Worm (Caenorhabditis elegans) whole organism, L2 larva: ENCODE measurements around the gene T05H4.11.
A peak's percentile ranks its signal among the peaks of the same experiment; 100 is the strongest.

Experiments
- C34F6.9 ChIP-seq: fragments of 150-350 bp; optimal IDR thresholded peaks from 2 replicates; lab custom pipeline; 2014; ENCODE audit warnings: missing biosample characterization, missing genetic modification characterization
- F13H6.1 ChIP-seq: sonication (generic microtip); optimal IDR thresholded peaks from 2 replicates; lab custom pipeline; 2016; ENCODE audit warnings: missing genetic modification characterization, missing compliant biosample characterization
- R02D3.7 ChIP-seq: fragments of 150-350 bp; optimal IDR thresholded peaks from 2 replicates; lab custom pipeline; 2014; ENCODE audit warnings: missing biosample characterization, missing genetic modification characterization
- ZK546.5 ChIP-seq: sonication (generic microtip); optimal IDR thresholded peaks from 2 replicates; lab custom pipeline; 2017; ENCODE audit warnings: missing biosample characterization, missing genetic modification characterization
- alr-1 ChIP-seq: fragments of 150-350 bp; optimal IDR thresholded peaks from 2 replicates; lab custom pipeline; 2014; ENCODE audit warnings: missing biosample characterization, missing genetic modification characterization
- aly-2 ChIP-seq: fragments of 150-350 bp; optimal IDR thresholded peaks from 2 replicates; lab custom pipeline; 2014; ENCODE audit warnings: missing biosample characterization, missing genetic modification characterization
- ceh-16 ChIP-seq: fragments of 150-350 bp; optimal IDR thresholded peaks from 2 replicates; lab custom pipeline; 2014; ENCODE audit warnings: missing biosample characterization, missing genetic modification characterization
- crh-2 ChIP-seq: sonication (generic microtip); optimal IDR thresholded peaks from 2 replicates; lab custom pipeline; 2017; ENCODE audit warnings: missing biosample characterization, missing genetic modification characterization
- dmd-4 ChIP-seq: sonication (generic microtip); optimal IDR thresholded peaks from 2 replicates; lab custom pipeline; 2017; ENCODE audit warnings: missing biosample characterization, missing genetic modification characterization
- egl-27 ChIP-seq: sonication (generic microtip); optimal IDR thresholded peaks from 3 replicates; lab custom pipeline; 2017; ENCODE audit warnings: missing biosample characterization, missing genetic modification reagents, missing genetic modification characterization
- elt-1 ChIP-seq: fragments of 150-350 bp; optimal IDR thresholded peaks from 2 replicates; lab custom pipeline; 2014; ENCODE audit warnings: missing biosample characterization, missing genetic modification characterization
- fos-1 ChIP-seq: fragments of 150-350 bp; optimal IDR thresholded peaks from 2 replicates; lab custom pipeline; 2014; ENCODE audit warnings: missing biosample characterization, missing genetic modification characterization
- gmeb-1 ChIP-seq: fragments of 150-350 bp; optimal IDR thresholded peaks from 2 replicates; lab custom pipeline; 2014; ENCODE audit warnings: missing biosample characterization, missing genetic modification characterization
- lin-11 ChIP-seq: fragments of 150-350 bp; sonication (generic microtip); optimal IDR thresholded peaks from 2 replicates; lab custom pipeline; 2014; ENCODE audit warnings: missing biosample characterization, missing genetic modification characterization, inconsistent platforms, mixed read lengths
- lin-39 ChIP-seq: fragments of 150-350 bp; optimal IDR thresholded peaks from 2 replicates; lab custom pipeline; 2014; ENCODE audit warnings: missing biosample characterization, missing genetic modification reagents, missing genetic modification characterization
- lsy-2 ChIP-seq, 2 experiments: fragments of 150-350 bp in 1 of 2; sonication (generic microtip) in 1 of 2; optimal IDR thresholded peaks; 2 replicates each; lab custom pipeline; 2014 to 2017; ENCODE audit warnings: missing biosample characterization in 2 of 2, missing genetic modification characterization in 2 of 2
- mbf-1 ChIP-seq: sonication (generic microtip); optimal IDR thresholded peaks from 2 replicates; lab custom pipeline; 2017; ENCODE audit warnings: missing biosample characterization, missing genetic modification characterization
- mdl-1 ChIP-seq, 2 experiments: fragments of 150-350 bp in 1 of 2; sonication (generic microtip) in 1 of 2; optimal IDR thresholded peaks; 2 replicates each; lab custom pipeline; 2017; ENCODE audit warnings: missing biosample characterization in 2 of 2, missing genetic modification characterization in 2 of 2
- nhr-11 ChIP-seq: fragments of 150-350 bp; optimal IDR thresholded peaks from 2 replicates; lab custom pipeline; 2014; ENCODE audit warnings: missing biosample characterization, missing genetic modification characterization
- nhr-12 ChIP-seq: fragments of 150-350 bp; optimal IDR thresholded peaks from 2 replicates; lab custom pipeline; 2014; ENCODE audit warnings: missing biosample characterization, missing genetic modification characterization
- nhr-23 ChIP-seq: fragments of 150-350 bp; optimal IDR thresholded peaks from 2 replicates; lab custom pipeline; 2014; ENCODE audit warnings: missing biosample characterization, missing genetic modification reagents, missing genetic modification characterization
- nhr-237 ChIP-seq: fragments of 150-350 bp; optimal IDR thresholded peaks from 2 replicates; lab custom pipeline; 2014; ENCODE audit warnings: missing biosample characterization, missing genetic modification characterization
- nhr-25 ChIP-seq: fragments of 150-350 bp; sonication (generic microtip); optimal IDR thresholded peaks from 3 replicates; lab custom pipeline; 2014; ENCODE audit warnings: missing biosample characterization, missing genetic modification characterization
- nhr-6 ChIP-seq: fragments of 150-350 bp; optimal IDR thresholded peaks from 2 replicates; lab custom pipeline; 2014; ENCODE audit warnings: missing biosample characterization, missing genetic modification characterization
- nhr-77 ChIP-seq: fragments of 150-350 bp; optimal IDR thresholded peaks from 2 replicates; lab custom pipeline; 2014; ENCODE audit warnings: missing biosample characterization, missing genetic modification characterization
- peb-1 ChIP-seq: fragments of 150-350 bp; optimal IDR thresholded peaks from 2 replicates; lab custom pipeline; 2014; ENCODE audit warnings: missing biosample characterization, missing genetic modification characterization
- sem-4 ChIP-seq: fragments of 150-350 bp; optimal IDR thresholded peaks from 2 replicates; lab custom pipeline; 2014; ENCODE audit warnings: missing biosample characterization, missing genetic modification reagents, missing genetic modification characterization
- skn-1 ChIP-seq: sonication (generic microtip); optimal IDR thresholded peaks from 2 replicates; lab custom pipeline; 2017; ENCODE audit warnings: missing biosample characterization, missing genetic modification characterization
- sma-3 ChIP-seq: sonication (generic microtip); optimal IDR thresholded peaks from 2 replicates; lab custom pipeline; 2016; ENCODE audit warnings: missing genetic modification reagents, missing genetic modification characterization, missing compliant biosample characterization
- unc-55 ChIP-seq: fragments of 150-350 bp; sonication (generic microtip); optimal IDR thresholded peaks from 3 replicates; lab custom pipeline; 2014; ENCODE audit warnings: missing biosample characterization, missing genetic modification reagents, missing genetic modification characterization
- unc-62 ChIP-seq: fragments of 150-350 bp; optimal IDR thresholded peaks from 2 replicates; lab custom pipeline; 2014; ENCODE audit warnings: missing biosample characterization, missing genetic modification reagents, missing genetic modification characterization
- ztf-11 ChIP-seq: sonication (generic microtip); optimal IDR thresholded peaks from 2 replicates; lab custom pipeline; 2017; ENCODE audit warnings: missing biosample characterization, missing genetic modification characterization

Gene T05H4.11

DNA sequence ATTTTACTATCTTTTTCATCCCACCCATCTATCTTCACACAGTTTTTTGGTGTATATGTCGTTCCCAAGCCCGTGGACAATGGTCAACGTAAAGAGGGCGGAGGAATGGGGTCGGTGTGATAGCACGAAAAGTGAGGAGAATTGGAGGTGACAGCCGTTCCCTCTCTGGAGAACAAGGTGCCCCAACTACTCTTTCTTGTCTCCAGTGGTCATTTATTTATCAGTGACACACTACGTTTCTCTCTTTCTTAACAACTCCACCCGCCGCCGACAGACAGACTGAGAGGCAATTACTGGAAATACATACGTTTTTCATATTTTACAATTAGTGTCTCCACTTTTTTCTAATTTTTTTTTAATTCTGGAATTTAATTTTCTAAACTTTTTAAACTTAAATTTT lies 30.8 kb upstream of the T05H4.11 start:
- TF ChIP-seq mdl-1 (tag; optimal IDR thresholded peaks at IDR 0.05; lab: Kevin White, UChicago) (no peak), F13H6.1 (tag; lab: Kevin White, UChicago) (peak; percentile 5), nhr-12 (tag; lab: Kevin White, UChicago) (no peak), lin-39 (tag; lab: Kevin White, UChicago) (no peak), sma-3 (GFP tag; lab: Kevin White, UChicago) (no peak), nhr-237 (no peak), aly-2 (tag; lab: Kevin White, UChicago) (no peak), sem-4 (tag; lab: Kevin White, UChicago) (no peak), ZK546.5 (tag; lab: Kevin White, UChicago) (no peak)
- TF ChIP-seq, all 48 proteins: peak for 1

DNA sequence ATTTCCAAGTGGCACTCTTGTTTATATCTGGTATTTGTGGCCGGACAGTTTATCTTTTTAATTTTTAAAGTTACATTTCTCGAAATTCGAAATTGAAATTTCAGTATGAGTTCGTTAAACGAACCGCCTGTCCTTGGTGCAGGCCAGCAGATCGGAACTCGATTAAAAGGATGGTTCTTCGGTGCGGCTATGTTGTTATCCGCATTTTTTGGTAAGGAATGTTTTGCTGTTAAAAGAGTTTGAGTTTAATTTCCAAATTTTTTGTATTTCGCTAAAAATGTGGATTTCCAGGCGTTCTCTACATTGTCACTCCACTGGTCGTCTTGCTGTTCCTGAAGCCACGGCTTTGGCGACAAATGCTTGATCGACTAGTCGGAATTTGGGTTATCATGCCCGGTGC lies 27.1 kb upstream of the T05H4.11 start, which contains the start of gene acl-9:
Gene acl-9, plus strand, starts transcription at position 105 of the 400 bp plus-strand sequence.
- TF ChIP-seq R02D3.7: no peak
- no peak for TF ChIP-seq egl-27 (tag; lab: Kevin White, UChicago)
- no peak for TF ChIP-seq nhr-77
- TF ChIP-seq sma-3 (GFP tag; lab: Kevin White, UChicago): no peak
- TF ChIP-seq nhr-12 (tag; lab: Kevin White, UChicago): no peak
- TF ChIP-seq skn-1 (tag; lab: Kevin White, UChicago): no peak
- TF ChIP-seq fos-1 (tag; lab: Kevin White, UChicago): no peak
- TF ChIP-seq mdl-1 (tag; optimal IDR thresholded peaks at IDR 0.05; lab: Kevin White, UChicago): no peak
- TF ChIP-seq mbf-1 (tag; lab: Kevin White, UChicago): no peak
- no peak for TF ChIP-seq elt-1
- no peak for TF ChIP-seq nhr-11
- TF ChIP-seq sem-4 (tag; lab: Kevin White, UChicago): no peak
- no peak for TF ChIP-seq nhr-6
- TF ChIP-seq lsy-2 (tag; optimal IDR thresholded peaks at IDR 0.05; lab: Kevin White, UChicago): no peak
- TF ChIP-seq C34F6.9 (tag; lab: Kevin White, UChicago): no peak
- no peak for TF ChIP-seq crh-2 (tag; lab: Kevin White, UChicago)
- no peak for TF ChIP-seq lin-39 (tag; lab: Kevin White, UChicago)
- TF ChIP-seq unc-62 (GFP tag; lab: Kevin White, UChicago): no peak

DNA sequence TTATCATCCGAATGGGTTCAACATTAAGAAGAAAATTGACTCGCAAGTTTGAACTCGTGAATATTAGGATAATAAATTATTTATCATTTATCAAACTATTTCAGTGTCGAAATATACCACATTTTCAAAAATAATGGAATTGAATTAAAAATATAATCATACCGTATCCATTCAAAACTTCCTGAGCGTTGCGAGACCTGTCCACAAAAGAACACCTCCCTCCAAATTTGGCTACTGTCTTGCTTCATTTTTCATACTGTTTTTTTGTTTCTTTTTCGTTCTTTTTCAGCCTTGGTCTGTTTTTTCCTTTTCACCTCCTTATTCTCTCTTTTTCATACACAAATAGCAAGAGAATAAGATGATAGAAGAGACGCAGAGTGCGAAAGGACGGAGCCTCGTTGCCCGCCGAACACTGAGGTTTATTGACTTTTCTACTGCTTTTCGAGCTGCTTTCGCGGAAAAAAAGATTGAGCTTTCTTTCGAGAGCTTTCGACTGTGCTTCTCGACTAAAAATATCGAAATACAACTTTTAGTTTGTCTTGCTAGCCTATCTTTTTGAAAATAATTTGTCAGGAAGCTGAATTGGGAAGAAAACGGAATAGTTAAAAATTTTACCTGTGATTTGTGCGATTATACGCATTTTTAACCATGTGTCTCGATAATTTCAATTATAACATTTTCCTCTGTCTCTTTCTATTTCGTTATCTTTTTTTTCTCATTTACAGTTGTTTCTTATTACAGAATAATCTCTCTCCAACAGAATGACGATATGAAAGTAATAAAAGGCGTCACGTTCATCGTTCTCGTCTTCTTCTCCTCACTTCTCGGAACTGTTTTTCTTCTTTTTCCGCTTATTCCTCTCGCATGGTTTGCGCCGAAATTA lies 24.3 kb upstream of the T05H4.11 start, which contains the start of gene acl-8:
Gene acl-8, plus strand, starts transcription at position 742 of the 883 bp plus-strand sequence.
- peak; percentile 40 for TF ChIP-seq fos-1 (tag; lab: Kevin White, UChicago)
- no peak for TF ChIP-seq mdl-1 (tag; optimal IDR thresholded peaks at IDR 0.05; lab: Kevin White, UChicago)
- TF ChIP-seq nhr-77: no peak
- TF ChIP-seq crh-2 (tag; lab: Kevin White, UChicago): peak; percentile 41
- no peak for TF ChIP-seq egl-27 (tag; lab: Kevin White, UChicago)

DNA sequence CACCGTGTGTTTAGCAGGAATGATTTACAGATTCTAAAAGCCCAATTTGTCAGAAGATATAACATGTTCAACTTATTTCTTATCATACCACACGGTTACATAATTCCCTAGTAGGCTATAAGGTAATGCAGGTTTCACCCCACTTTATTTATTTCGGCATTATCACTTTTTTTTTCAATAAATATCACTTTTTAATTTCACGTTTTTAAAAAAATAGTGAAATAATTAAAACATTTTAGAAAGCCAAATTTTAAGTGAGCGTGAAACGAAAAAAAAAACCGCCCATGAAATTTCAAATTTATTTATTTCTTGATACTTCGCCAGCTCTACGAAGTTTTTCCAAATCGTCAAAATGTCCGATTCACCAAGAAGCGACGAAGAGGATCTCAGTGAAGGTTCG lies 22.3 kb upstream of the T05H4.11 start, which contains the start of gene fbxa-196:
Gene fbxa-196, plus strand, starts transcription at position 301 of the 400 bp plus-strand sequence.
- TF ChIP-seq sma-3 (GFP tag; lab: Kevin White, UChicago): no peak
- no peak for TF ChIP-seq mdl-1 (tag; optimal IDR thresholded peaks at IDR 0.05; lab: Kevin White, UChicago)
- no peak for TF ChIP-seq peb-1 (tag; lab: Kevin White, UChicago)
- no peak for TF ChIP-seq dmd-4 (tag; lab: Kevin White, UChicago)
- no peak for TF ChIP-seq gmeb-1
- TF ChIP-seq ztf-11 (tag; lab: Kevin White, UChicago): no peak
- TF ChIP-seq fos-1 (tag; lab: Kevin White, UChicago): no peak
- no peak for TF ChIP-seq ceh-16
- TF ChIP-seq mbf-1 (tag; lab: Kevin White, UChicago): no peak
- no peak for TF ChIP-seq crh-2 (tag; lab: Kevin White, UChicago)
- TF ChIP-seq nhr-23 (tag; lab: Kevin White, UChicago): no peak

DNA sequence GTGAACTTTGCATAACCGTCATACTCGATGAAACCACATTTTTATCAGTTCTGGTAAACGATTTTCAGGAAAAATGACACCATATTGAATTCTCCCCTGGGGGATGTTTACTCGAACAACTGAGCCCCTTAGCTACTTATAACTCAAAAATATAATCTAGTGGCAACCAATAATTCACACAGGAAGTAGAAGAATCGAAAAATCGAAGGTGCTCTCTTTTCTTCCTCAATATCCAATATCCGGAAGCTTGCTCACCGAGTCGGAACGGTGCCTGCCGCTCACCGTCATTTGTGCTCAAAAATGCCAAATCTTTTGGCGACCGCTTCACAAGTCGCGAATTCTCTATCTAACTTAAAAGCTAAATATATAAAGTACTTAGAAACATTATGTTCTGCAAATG lies 16.0 kb upstream of the T05H4.11 start, which contains the start of gene T05H4.3:
Gene T05H4.3, plus strand, starts transcription at position 301 of the 400 bp plus-strand sequence.
- TF ChIP-seq nhr-12 (tag; lab: Kevin White, UChicago): no peak
- TF ChIP-seq nhr-25: no peak
- no peak for TF ChIP-seq unc-55
- no peak for TF ChIP-seq lin-11
- no peak for TF ChIP-seq ztf-11 (tag; lab: Kevin White, UChicago)
- no peak for TF ChIP-seq alr-1
- TF ChIP-seq, all 48 proteins: peak for 0
